1 fruit fly cellular context compared by ENCODE assay signal in the genomic region with DNA sequence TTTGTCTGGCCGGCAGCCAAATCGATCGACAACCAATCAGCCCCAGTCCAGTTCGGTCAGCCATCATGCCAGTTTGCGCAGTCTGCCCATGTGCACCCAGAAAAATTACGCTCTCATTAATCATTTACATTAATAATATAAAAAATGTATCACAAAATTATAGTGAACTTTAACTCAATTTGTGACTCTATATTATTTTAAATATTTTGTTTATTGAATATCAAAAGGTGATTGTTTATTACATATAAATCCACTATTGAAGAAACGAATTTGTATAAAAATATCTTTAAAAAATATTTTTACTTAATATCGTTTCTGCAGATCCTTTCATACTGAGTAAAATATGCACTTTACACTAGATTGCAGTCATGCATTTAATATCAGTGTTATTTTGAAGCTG.
A peak's percentile ranks its signal among the peaks of the same experiment; 100 is the strongest.
TF ChIP-seq lines count a peak whose summit lies in the region.

No protein-coding gene starts in this region.

TF ChIP-seq in whole organism, prepupa, 60 proteins besides CTCF, POLR2A, EP300 and RAD21 (continued from another document):
- TF ChIP-seq Gug (GFP tag; IDR thresholded peaks at IDR 0.05; lab: Robert Waterston, UW) (no peak), CG1621 (tag; optimal IDR thresholded peaks at IDR 0.05; lab: Kevin White, UChicago) (no peak), Sox15 (GFP tag; optimal IDR thresholded peaks at IDR 0.05; lab: Kevin White, UChicago) (no peak), CG11902 (GFP tag; optimal IDR thresholded peaks at IDR 0.05; lab: Kevin White, UChicago) (no peak), topi (GFP tag; optimal IDR thresholded peaks at IDR 0.05; lab: Kevin White, UChicago) (no peak), CG31627 (GFP tag; optimal IDR thresholded peaks at IDR 0.05; lab: Kevin White, UChicago) (no peak), Sox102F (GFP tag; optimal IDR thresholded peaks at IDR 0.05; lab: Kevin White, UChicago) (no peak), CG6163 (GFP tag; IDR thresholded peaks at IDR 0.05; lab: Robert Waterston, UW) (no peak), Eip93F (GFP tag; optimal IDR thresholded peaks at IDR 0.05; lab: Kevin White, UChicago) (no peak), CG34406 (GFP tag; optimal IDR thresholded peaks at IDR 0.05; lab: Kevin White, UChicago) (peak; percentile 12), Hr4 (GFP tag; optimal IDR thresholded peaks at IDR 0.05; lab: Kevin White, UChicago) (no peak), dsx (GFP tag; optimal IDR thresholded peaks at IDR 0.05; lab: Kevin White, UChicago; ENCODE audit: poor library complexity, severe bottlenecking) (peak; percentile 25), ss (GFP tag; optimal IDR thresholded peaks at IDR 0.05; lab: Kevin White, UChicago) (no peak), CG8119 (GFP tag; IDR thresholded peaks at IDR 0.05; lab: Robert Waterston, UW) (no peak), Lpt (GFP tag; optimal IDR thresholded peaks at IDR 0.05; lab: Kevin White, UChicago) (no peak), Blimp-1 (GFP tag; optimal IDR thresholded peaks at IDR 0.05; lab: Kevin White, UChicago) (no peak), dac (GFP tag; optimal IDR thresholded peaks at IDR 0.05; lab: Kevin White, UChicago) (peak; percentile 46), Hr39 (GFP tag; optimal IDR thresholded peaks at IDR 0.05; lab: Kevin White, UChicago) (no peak), CG7368 (GFP tag; optimal IDR thresholded peaks at IDR 0.05; lab: Kevin White, UChicago) (no peak), CG10631 (GFP tag; optimal IDR thresholded peaks at IDR 0.05; lab: Kevin White, UChicago) (peak; percentile 27), CG6276 (GFP tag; optimal IDR thresholded peaks at IDR 0.05; lab: Kevin White, UChicago) (peak; percentile 16), Ets21C (GFP tag; optimal IDR thresholded peaks at IDR 0.05; lab: Kevin White, UChicago) (no peak), esn (GFP tag; optimal IDR thresholded peaks at IDR 0.05; lab: Kevin White, UChicago) (peak; percentile 18), CG3032 (tag; optimal IDR thresholded peaks at IDR 0.05; lab: Kevin White, UChicago) (peak; percentile 45), CG8319 (GFP tag; optimal IDR thresholded peaks at IDR 0.05; lab: Kevin White, UChicago) (no peak), salr (GFP tag; optimal IDR thresholded peaks at IDR 0.05; lab: Kevin White, UChicago) (peak in 1 of 2 experiments; percentile 40), CG8632 (GFP tag; optimal IDR thresholded peaks at IDR 0.05; lab: Kevin White, UChicago) (peak; percentile 50), Met (GFP tag; optimal IDR thresholded peaks at IDR 0.05; lab: Kevin White, UChicago) (no peak), acj6 (GFP tag; optimal IDR thresholded peaks at IDR 0.05; lab: Kevin White, UChicago) (peak; percentile 16)
TF ChIP-seq in whole organism, prepupa: peak in this region for 20.
